Worm (Caenorhabditis elegans): Measurements from ENCODE around the gene F17E9.16.

- no peak for TF ChIP-seq unc-39 (tag; optimal IDR thresholded peaks at IDR 0.05)
- TF ChIP-seq ztf-11 (tag; optimal IDR thresholded peaks at IDR 0.05), result no peak
- no peak for TF ChIP-seq elt-3 (tag; optimal IDR thresholded peaks at IDR 0.05)
- TF ChIP-seq mep-1 (tag; optimal IDR thresholded peaks at IDR 0.05), result no peak
- no peak for TF ChIP-seq bed-3 (GFP tag; optimal IDR thresholded peaks at IDR 0.05)
- TF ChIP-seq blmp-1 (tag; optimal IDR thresholded peaks at IDR 0.05), result no peak
Measured at ce11 chrIV:8325667-8326066, 26.5 kb upstream of the F17E9.16 start, which contains the start of gene F35H10.3.

All from whole organism, mixed stage, embryonic.